Fruit fly (Drosophila melanogaster): Measurements from ENCODE around the gene stwl.

The stwl gene

dm6 chr3L:14409419-14410145 lies at the start of gene stwl:
TSS of gene stwl (minus strand) at chr3L:14409939.
- no peak for TF ChIP-seq CG8478 (optimal IDR thresholded peaks at IDR 0.05)
- TF ChIP-seq psq (optimal IDR thresholded peaks at IDR 0.05): no peak
- no peak for TF ChIP-seq EcR (GFP tag; optimal IDR thresholded peaks at IDR 0.05)
- TF ChIP-seq Dll (optimal IDR thresholded peaks at IDR 0.05): no peak
- TF ChIP-seq pan (optimal IDR thresholded peaks at IDR 0.05): no peak

- TF ChIP-seq psq (optimal IDR thresholded peaks at IDR 0.05) (no peak), Dll (optimal IDR thresholded peaks at IDR 0.05) (no peak), usp (GFP tag; optimal IDR thresholded peaks at IDR 0.05) (no peak), CG8478 (optimal IDR thresholded peaks at IDR 0.05) (no peak), EcR (GFP tag; optimal IDR thresholded peaks at IDR 0.05) (no peak), pan (optimal IDR thresholded peaks at IDR 0.05) (no peak)
These were observed 47.2 kb upstream of the stwl start for dm6 chr3L:14456898-14457297.

dm6 chr3L:14455968-14456678 lies 46.4 kb upstream of the stwl start:
- TF ChIP-seq EcR (GFP tag; optimal IDR thresholded peaks at IDR 0.05): no peak

- no peak for TF ChIP-seq usp (GFP tag; optimal IDR thresholded peaks at IDR 0.05)
- TF ChIP-seq psq (optimal IDR thresholded peaks at IDR 0.05): no peak
- TF ChIP-seq EcR (GFP tag; optimal IDR thresholded peaks at IDR 0.05): no peak
- no peak for TF ChIP-seq CG8478 (optimal IDR thresholded peaks at IDR 0.05)
These were observed 45.0 kb upstream of the stwl start for dm6 chr3L:14454716-14455115.

- TF ChIP-seq pan (optimal IDR thresholded peaks at IDR 0.05): no peak
- TF ChIP-seq EcR (GFP tag; optimal IDR thresholded peaks at IDR 0.05): no peak
- no peak for TF ChIP-seq CG8478 (optimal IDR thresholded peaks at IDR 0.05)
These were observed 43.5 kb upstream of the stwl start for dm6 chr3L:14453260-14453590.

dm6 chr3L:14452419-14453259 lies 42.9 kb upstream of the stwl start:
- TF ChIP-seq CG8478 (optimal IDR thresholded peaks at IDR 0.05) (no peak), EcR (GFP tag; optimal IDR thresholded peaks at IDR 0.05) (no peak), usp (GFP tag; optimal IDR thresholded peaks at IDR 0.05) (no peak), psq (optimal IDR thresholded peaks at IDR 0.05) (no peak), pan (optimal IDR thresholded peaks at IDR 0.05) (no peak), Dll (optimal IDR thresholded peaks at IDR 0.05) (no peak)

dm6 chr3L:14451534-14451933 lies 41.8 kb upstream of the stwl start:
- TF ChIP-seq usp (GFP tag; optimal IDR thresholded peaks at IDR 0.05) (no peak), pan (optimal IDR thresholded peaks at IDR 0.05) (no peak), CG8478 (optimal IDR thresholded peaks at IDR 0.05) (no peak), psq (optimal IDR thresholded peaks at IDR 0.05) (no peak), EcR (GFP tag; optimal IDR thresholded peaks at IDR 0.05) (no peak), Dll (optimal IDR thresholded peaks at IDR 0.05) (no peak)

- TF ChIP-seq Dll (optimal IDR thresholded peaks at IDR 0.05) (no peak), EcR (GFP tag; optimal IDR thresholded peaks at IDR 0.05) (no peak), psq (optimal IDR thresholded peaks at IDR 0.05) (no peak)
These were observed 40.7 kb upstream of the stwl start for dm6 chr3L:14450347-14450926.

- TF ChIP-seq Dll (optimal IDR thresholded peaks at IDR 0.05) (no peak), EcR (GFP tag; optimal IDR thresholded peaks at IDR 0.05) (no peak), pan (optimal IDR thresholded peaks at IDR 0.05) (no peak), CG8478 (optimal IDR thresholded peaks at IDR 0.05) (no peak), psq (optimal IDR thresholded peaks at IDR 0.05) (no peak), usp (GFP tag; optimal IDR thresholded peaks at IDR 0.05) (no peak)
These were observed 38.7 kb upstream of the stwl start for dm6 chr3L:14448321-14449043.

- TF ChIP-seq psq (optimal IDR thresholded peaks at IDR 0.05): no peak
- no peak for TF ChIP-seq usp (GFP tag; optimal IDR thresholded peaks at IDR 0.05)
- no peak for TF ChIP-seq pan (optimal IDR thresholded peaks at IDR 0.05)
- TF ChIP-seq CG8478 (optimal IDR thresholded peaks at IDR 0.05): no peak
- TF ChIP-seq Dll (optimal IDR thresholded peaks at IDR 0.05): no peak
- TF ChIP-seq EcR (GFP tag; optimal IDR thresholded peaks at IDR 0.05): peak in 1 of 2 experiments; percentile 12
These were observed 37.6 kb upstream of the stwl start for dm6 chr3L:14447374-14447773.

- TF ChIP-seq usp (GFP tag; optimal IDR thresholded peaks at IDR 0.05): no peak
- TF ChIP-seq pan (optimal IDR thresholded peaks at IDR 0.05): no peak
- no peak for TF ChIP-seq Dll (optimal IDR thresholded peaks at IDR 0.05)
- no peak for TF ChIP-seq CG8478 (optimal IDR thresholded peaks at IDR 0.05)
- TF ChIP-seq psq (optimal IDR thresholded peaks at IDR 0.05): no peak
- TF ChIP-seq EcR (GFP tag; optimal IDR thresholded peaks at IDR 0.05): no peak
These were observed 37.1 kb upstream of the stwl start for dm6 chr3L:14446874-14447273.
